Fruit fly (Drosophila melanogaster) whole organism, embryonic: ENCODE data around the gene Rab39.

ENCODE experiments used
- Ada2b ChIP-seq: fragments of 200-800 bp; sonication (Bioruptor generic); IDR thresholded peaks from 2 replicates; pipeline ENCODE4 v1.3.6; 2022; ENCODE audit warnings: missing biosample characterization, missing genetic modification characterization
- Aef1 ChIP-seq: fragments of 200-800 bp; sonication (Bioruptor generic); IDR thresholded peaks from 3 replicates; pipeline ENCODE4 v1.3.6; 2022; ENCODE audit warnings: missing biosample characterization, missing genetic modification characterization
- CG1024 ChIP-seq: fragments of 200-800 bp; sonication (Bioruptor generic); IDR thresholded peaks from 2 replicates; pipeline ENCODE4 v1.3.6; 2022; ENCODE audit warnings: missing biosample characterization, missing genetic modification characterization
- CG10565 ChIP-seq: fragments of 200-800 bp; sonication (Bioruptor generic); optimal IDR thresholded peaks from 3 replicates; lab custom pipeline; 2016; ENCODE audit warnings: missing biosample characterization, mild to moderate bottlenecking, missing genetic modification characterization
- CG12659 ChIP-seq: fragments of 200-800 bp; sonication (Bioruptor generic); optimal IDR thresholded peaks from 3 replicates; lab custom pipeline; 2017; ENCODE audit warnings: mild to moderate bottlenecking, missing biosample characterization, missing genetic modification reagents, missing genetic modification characterization
- CG14014 ChIP-seq: fragments of 200-800 bp; sonication (Bioruptor generic); IDR thresholded peaks from 2 replicates; pipeline ENCODE4 v1.3.6; 2022; ENCODE audit warnings: missing biosample characterization, missing genetic modification characterization
- CG1603 ChIP-seq: fragments of 200-800 bp; sonication (Bioruptor generic); optimal IDR thresholded peaks from 2 replicates; lab custom pipeline; 2019; ENCODE audit warnings: missing biosample characterization, mild to moderate bottlenecking, missing genetic modification characterization, moderate library complexity
- CG17612 ChIP-seq: fragments of 200-800 bp; sonication (Bioruptor generic); IDR thresholded peaks from 2 replicates; pipeline ENCODE4 v1.3.6; 2022; ENCODE audit warnings: missing biosample characterization, missing genetic modification characterization
- CG18262 ChIP-seq: fragments of 200-800 bp; optimal IDR thresholded peaks from 3 replicates; lab custom pipeline; 2019; ENCODE audit warnings: missing biosample characterization, mild to moderate bottlenecking, missing genetic modification characterization, moderate library complexity
- CG3163 ChIP-seq: fragments of 200-800 bp; sonication (Bioruptor generic); optimal IDR thresholded peaks from 3 replicates; lab custom pipeline; 2016; ENCODE audit warnings: missing biosample characterization, missing genetic modification characterization
- CG4282 ChIP-seq: fragments of 200-800 bp; sonication (Bioruptor generic); optimal IDR thresholded peaks from 2 replicates; lab custom pipeline; 2016; ENCODE audit warnings: missing biosample characterization, missing genetic modification characterization
- CG4730 ChIP-seq: fragments of 200-800 bp; sonication (Bioruptor generic); IDR thresholded peaks from 2 replicates; pipeline ENCODE4 v1.3.6; 2022; ENCODE audit warnings: missing biosample characterization, missing genetic modification characterization
- CG6175 ChIP-seq: fragments of 200-800 bp; sonication (Bioruptor generic); IDR thresholded peaks from 3 replicates; pipeline ENCODE4 v1.3.6; 2022; ENCODE audit warnings: missing biosample characterization, missing genetic modification characterization
- CG7372 ChIP-seq: fragments of 200-800 bp; sonication (Bioruptor generic); IDR thresholded peaks from 2 replicates; pipeline ENCODE4 v1.3.6; 2022; ENCODE audit warnings: missing biosample characterization, missing genetic modification characterization
- CG7556 ChIP-seq: fragments of 200-800 bp; sonication (Bioruptor generic); optimal IDR thresholded peaks from 2 replicates; lab custom pipeline; 2017; ENCODE audit warnings: missing biosample characterization, mild to moderate bottlenecking, missing genetic modification characterization
- CG7928 ChIP-seq: fragments of 200-800 bp; sonication (Bioruptor generic); optimal IDR thresholded peaks from 2 replicates; lab custom pipeline; 2017; ENCODE audit warnings: missing biosample characterization, mild to moderate bottlenecking, missing genetic modification characterization
- CG8924 ChIP-seq: fragments of 200-800 bp; optimal IDR thresholded peaks from 3 replicates; lab custom pipeline; 2019; ENCODE audit warnings: missing biosample characterization, mild to moderate bottlenecking, missing genetic modification characterization, moderate library complexity
- Chrac-16 ChIP-seq: fragments of 200-800 bp; sonication (Bioruptor generic); optimal IDR thresholded peaks from 3 replicates; lab custom pipeline; 2016; ENCODE audit warnings: missing biosample characterization, missing genetic modification characterization
- Doc2 ChIP-seq: fragments of 200-800 bp; sonication (Bioruptor generic); IDR thresholded peaks from 2 replicates; pipeline ENCODE4 v1.3.6; 2022; ENCODE audit warnings: missing biosample characterization, missing genetic modification characterization
- Lhr ChIP-seq: fragments of 200-800 bp; sonication (Bioruptor generic); optimal IDR thresholded peaks from 3 replicates; lab custom pipeline; 2017; ENCODE audit warnings: mild to moderate bottlenecking, missing biosample characterization, missing genetic modification reagents, missing genetic modification characterization
- Med ChIP-seq: fragments of 200-800 bp; sonication (Bioruptor generic); peaks from one replicate; lab custom pipeline; 2016; ENCODE audit warnings: missing biosample characterization, missing genetic modification characterization, mild to moderate bottlenecking, inconsistent platforms, moderate library complexity
- Rx ChIP-seq: fragments of 200-800 bp; sonication (Bioruptor generic); IDR thresholded peaks from 2 replicates; pipeline ENCODE4 v1.3.6; 2022; ENCODE audit warnings: missing biosample characterization, missing genetic modification characterization
- Sox102F ChIP-seq: fragments of 200-800 bp; sonication (Bioruptor generic); optimal IDR thresholded peaks from 2 replicates; lab custom pipeline; 2018; ENCODE audit warnings: missing biosample characterization, mild to moderate bottlenecking, missing genetic modification characterization, moderate library complexity
- Tbp ChIP-seq: fragments of >200 bp; optimal IDR thresholded peaks from 2 replicates; lab custom pipeline; 2018; ENCODE audit warnings: missing biosample characterization, missing genetic modification characterization
- ase ChIP-seq: fragments of 200-800 bp; sonication (Bioruptor generic); IDR thresholded peaks from 3 replicates; pipeline ENCODE4 v1.3.6; 2022; ENCODE audit warnings: missing biosample characterization, missing genetic modification characterization
- bsh ChIP-seq, 2 experiments: fragments of 200-800 bp; sonication (Bioruptor generic); optimal IDR thresholded peaks; 2 replicates each; lab custom pipeline; 2017 to 2018; ENCODE audit warnings: mild to moderate bottlenecking in 2 of 2, missing biosample characterization in 2 of 2, missing genetic modification characterization in 2 of 2, moderate library complexity in 1 of 2
- chif ChIP-seq, 2 experiments: fragments of 200-800 bp; sonication (Bioruptor generic); optimal IDR thresholded peaks; 3 replicates each; lab custom pipeline; 2016; ENCODE audit warnings: missing biosample characterization in 2 of 2, missing genetic modification characterization in 2 of 2
- chm ChIP-seq: fragments of 200-800 bp; sonication (Bioruptor generic); IDR thresholded peaks from 2 replicates; pipeline ENCODE4 v1.3.6; 2022; ENCODE audit warnings: missing biosample characterization, missing genetic modification characterization
- dati ChIP-seq: fragments of 200-800 bp; sonication (Bioruptor generic); IDR thresholded peaks from 2 replicates; pipeline ENCODE4 v1.3.6; 2022; ENCODE audit warnings: missing biosample characterization, missing genetic modification characterization
- disco-r ChIP-seq: fragments of 200-800 bp; sonication (Bioruptor generic); optimal IDR thresholded peaks from 2 replicates; lab custom pipeline; 2016; ENCODE audit warnings: missing biosample characterization, missing genetic modification characterization
- dmrt11E ChIP-seq: fragments of 200-800 bp; sonication (Bioruptor generic); optimal IDR thresholded peaks from 3 replicates; lab custom pipeline; 2018; ENCODE audit warnings: missing biosample characterization, mild to moderate bottlenecking, missing genetic modification characterization, moderate library complexity
- en ChIP-seq: fragments of 200-800 bp; sonication (Bioruptor generic); optimal IDR thresholded peaks from 2 replicates; lab custom pipeline; 2016; ENCODE audit warnings: missing biosample characterization, missing genetic modification characterization
- jigr1 ChIP-seq: fragments of 200-800 bp; sonication (Bioruptor generic); IDR thresholded peaks from 3 replicates; pipeline ENCODE4 v1.3.6; 2022; ENCODE audit warnings: missing biosample characterization, missing genetic modification characterization
- luna ChIP-seq: fragments of 200-800 bp; sonication (Bioruptor generic); optimal IDR thresholded peaks from 2 replicates; lab custom pipeline; 2016; ENCODE audit warnings: missing biosample characterization, missing genetic modification characterization
- org-1 ChIP-seq: fragments of 200-800 bp; sonication (Bioruptor generic); optimal IDR thresholded peaks from 2 replicates; lab custom pipeline; 2017; ENCODE audit warnings: missing biosample characterization, missing genetic modification characterization
- peb ChIP-seq: fragments of 200-800 bp; sonication (Bioruptor generic); IDR thresholded peaks from 2 replicates; pipeline ENCODE4 v1.3.6; 2022; ENCODE audit warnings: missing biosample characterization, missing genetic modification characterization
- pita ChIP-seq: fragments of 200-800 bp; sonication (Bioruptor generic); optimal IDR thresholded peaks from 2 replicates; lab custom pipeline; 2017; ENCODE audit warnings: missing biosample characterization, mild to moderate bottlenecking, missing genetic modification characterization
- ranshi ChIP-seq: fragments of 200-800 bp; sonication (Bioruptor generic); IDR thresholded peaks from 2 replicates; pipeline ENCODE4 v1.3.6; 2022; ENCODE audit warnings: missing biosample characterization, missing genetic modification characterization
- rib ChIP-seq: fragments of 200-800 bp; sonication (Bioruptor generic); IDR thresholded peaks from 2 replicates; pipeline ENCODE4 v1.3.6; 2022; ENCODE audit warnings: missing biosample characterization, missing genetic modification characterization
- ro ChIP-seq: fragments of 200-800 bp; sonication (Bioruptor generic); IDR thresholded peaks from 2 replicates; pipeline ENCODE4 v1.3.6; 2022; ENCODE audit warnings: missing biosample characterization, missing genetic modification characterization
- sd ChIP-seq: fragments of 200-800 bp; sonication (Bioruptor generic); optimal IDR thresholded peaks from 3 replicates; lab custom pipeline; 2018; ENCODE audit warnings: missing biosample characterization, mild to moderate bottlenecking, missing genetic modification characterization, moderate library complexity
- seq ChIP-seq: fragments of 200-800 bp; sonication (Bioruptor generic); IDR thresholded peaks from 2 replicates; pipeline ENCODE4 v1.3.6; 2022; ENCODE audit warnings: missing biosample characterization, missing genetic modification characterization
- sima ChIP-seq: fragments of 200-800 bp; sonication (Bioruptor generic); optimal IDR thresholded peaks from 2 replicates; lab custom pipeline; 2016; ENCODE audit warnings: missing biosample characterization, missing genetic modification characterization
- sisA ChIP-seq: fragments of 200-800 bp; sonication (Bioruptor generic); IDR thresholded peaks from 2 replicates; pipeline ENCODE4 v1.3.6; 2022; ENCODE audit warnings: missing biosample characterization, missing genetic modification characterization
- ssp ChIP-seq: fragments of 200-800 bp; sonication (Bioruptor generic); IDR thresholded peaks from 2 replicates; pipeline ENCODE4 v1.3.6; 2022; ENCODE audit warnings: missing biosample characterization, missing genetic modification characterization
- toy ChIP-seq: fragments of 200-800 bp; sonication (Bioruptor generic); IDR thresholded peaks from 2 replicates; pipeline ENCODE4 v1.3.6; 2022; ENCODE audit warnings: missing biosample characterization, missing genetic modification characterization
- trem ChIP-seq: fragments of 200-800 bp; optimal IDR thresholded peaks from 3 replicates; lab custom pipeline; 2019; ENCODE audit warnings: missing biosample characterization, mild to moderate bottlenecking, missing genetic modification characterization, moderate library complexity
- unc-4 ChIP-seq: fragments of 200-800 bp; sonication (Bioruptor generic); IDR thresholded peaks from 2 replicates; pipeline ENCODE4 v1.3.6; 2022; ENCODE audit warnings: missing biosample characterization, missing genetic modification characterization; ENCODE audit not compliant: partially characterized antibody
- unpg ChIP-seq: fragments of 200-800 bp; sonication (Bioruptor generic); optimal IDR thresholded peaks from 3 replicates; lab custom pipeline; 2018; ENCODE audit warnings: missing biosample characterization, mild to moderate bottlenecking, missing genetic modification characterization, moderate library complexity
- wor ChIP-seq: fragments of 200-800 bp; sonication (Bioruptor generic); IDR thresholded peaks from 2 replicates; pipeline ENCODE4 v1.3.6; 2022; ENCODE audit warnings: missing biosample characterization, missing genetic modification characterization

The Rab39 gene

DNA sequence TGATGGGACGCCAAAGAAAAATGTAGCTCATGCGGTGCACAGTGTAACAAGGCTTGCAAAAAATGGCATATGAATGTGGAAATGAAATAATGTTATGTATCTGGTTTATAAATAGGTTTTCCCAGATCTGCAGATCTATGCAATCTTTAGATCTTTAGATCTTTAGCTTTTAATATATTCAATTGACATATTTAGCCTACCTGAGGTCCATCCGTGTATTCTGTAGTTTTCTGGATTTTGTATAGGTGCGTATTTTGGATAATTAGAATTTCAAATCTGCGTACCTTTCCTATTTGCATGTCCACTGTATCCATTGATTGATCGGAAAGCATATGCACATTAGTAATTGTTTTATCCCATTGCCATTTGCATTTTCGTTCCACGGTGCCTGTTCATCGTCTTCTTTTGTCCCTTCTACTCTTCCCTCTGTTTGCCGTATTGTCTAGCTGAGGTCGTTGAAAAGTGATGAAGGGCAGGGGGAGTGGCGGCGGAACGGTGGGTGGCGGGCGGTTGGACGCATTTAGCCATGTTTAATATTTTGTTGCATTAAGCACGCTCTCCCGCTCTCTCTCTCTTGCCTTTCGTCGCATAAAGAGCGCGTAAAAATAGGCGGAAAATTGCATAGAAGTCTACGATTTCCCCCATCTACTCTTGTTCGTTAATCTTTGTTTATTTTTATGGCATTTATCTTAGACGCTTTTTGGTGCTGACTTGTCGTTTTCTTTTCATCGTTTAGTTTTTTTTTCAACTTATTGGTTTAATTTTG is 25.6 kb upstream of the Rab39 start, which contains the start of gene CHES-1-like (continued):
- TF ChIP-seq CG4730 (GFP tag; lab: Robert Waterston, UW) (peak; percentile 78), ssp (GFP tag; lab: Robert Waterston, UW) (peak; percentile 64), CG10565 (peak; percentile 64), Med (GFP tag; lab: Kevin White, UChicago) (peak; percentile 97), ase (GFP tag; lab: Robert Waterston, UW) (peak; percentile 72; the same call in 2 of the 3 replicates), unc-4 (GFP tag; lab: Robert Waterston, UW) (no peak), Sox102F (GFP tag; lab: Kevin White, UChicago) (peak; percentile 93), CG12659 (GFP tag; lab: Kevin White, UChicago) (peak; percentile 96), CG17612 (0 out of 2 replicates have a peak, but pooled peaks have one; percentile 30), dmrt11E (tag; lab: Kevin White, UChicago) (peak; percentile 80), Doc2 (GFP tag; lab: Robert Waterston, UW) (peak; percentile 62; the same call in 1 of the 2 replicates), wor (GFP tag; lab: Robert Waterston, UW) (peak; percentile 82), jigr1 (GFP tag; lab: Robert Waterston, UW) (peak; percentile 79; the same call in 2 of the 3 replicates), Aef1 (GFP tag; lab: Robert Waterston, UW) (peak; percentile 74), CG7556 (GFP tag; lab: Kevin White, UChicago) (peak; percentile 95), sd (tag; lab: Kevin White, UChicago) (peak; percentile 85), ranshi (GFP tag; lab: Robert Waterston, UW) (peak; percentile 48; the same call in 1 of the 2 replicates), Rx (GFP tag; lab: Robert Waterston, UW) (peak; percentile 50), sisA (GFP tag; lab: Robert Waterston, UW) (peak; percentile 80), dati (GFP tag; lab: Robert Waterston, UW) (peak; percentile 35; the same call in 1 of the 2 replicates), unpg (GFP tag; lab: Kevin White, UChicago) (peak; percentile 82), chm (GFP tag; lab: Robert Waterston, UW) (no peak; the same call in 1 of the 2 replicates), pita (GFP tag; lab: Kevin White, UChicago) (no peak), Lhr (GFP tag; lab: Kevin White, UChicago) (peak; percentile 77), luna (GFP tag; lab: Kevin White, UChicago) (peak; percentile 67), CG14014 (GFP tag; lab: Robert Waterston, UW) (peak; percentile 81), Ada2b (GFP tag; lab: Robert Waterston, UW) (peak; percentile 79), toy (GFP tag; lab: Robert Waterston, UW) (0 out of 2 replicates have a peak, but pooled peaks have one; percentile 24), CG7928 (GFP tag; lab: Kevin White, UChicago) (peak; percentile 64), disco-r (peak; percentile 90), CG7372 (GFP tag; lab: Robert Waterston, UW) (peak; percentile 72; the same call in 1 of the 2 replicates), peb (peak; percentile 81; the same call in 1 of the 2 replicates), bsh (GFP tag; optimal IDR thresholded peaks at IDR 0.05; lab: Kevin White, UChicago) (peak; percentile 84 to 87), Chrac-16 (GFP tag; lab: Kevin White, UChicago) (peak; percentile 87), CG8924 (tag; lab: Kevin White, UChicago) (peak; percentile 94), ro (GFP tag; lab: Robert Waterston, UW) (peak; percentile 69), CG1024 (GFP tag; lab: Robert Waterston, UW) (no peak), CG6175 (GFP tag; lab: Robert Waterston, UW) (no peak; the same call in 2 of the 3 replicates), CG3163 (GFP tag; lab: Kevin White, UChicago) (peak; percentile 68), trem (tag; lab: Kevin White, UChicago) (peak; percentile 68), sima (peak; percentile 48), Tbp (GFP tag; lab: Kevin White, UChicago) (no peak), chif (GFP tag; optimal IDR thresholded peaks at IDR 0.05; lab: Kevin White, UChicago) (peak; percentile 91 to 92), CG1603 (tag; lab: Kevin White, UChicago) (peak; percentile 55), rib (no peak), en (peak; percentile 86), CG4282 (GFP tag; lab: Kevin White, UChicago) (peak; percentile 84), CG18262 (peak; percentile 96), seq (peak; percentile 84), org-1 (GFP tag; lab: Kevin White, UChicago) (peak; percentile 94)
